Worm (Caenorhabditis elegans) whole organism, L1 larva: ENCODE results near the gene pyr-1.

ENCODE experiments used
- alr-1 ChIP-seq: fragments of 200-800 bp; sonication (Bioruptor generic); optimal IDR thresholded peaks from 2 replicates; lab custom pipeline; 2018; ENCODE audit warnings: borderline replicate concordance, mild to moderate bottlenecking, missing genetic modification characterization, missing compliant biosample characterization
- aly-2 ChIP-seq: fragments of 150-350 bp; optimal IDR thresholded peaks from 2 replicates; lab custom pipeline; 2014; ENCODE audit warnings: missing biosample characterization, missing genetic modification characterization
- ama-1 ChIP-seq: fragments of 150-350 bp; optimal IDR thresholded peaks from 2 replicates; lab custom pipeline; 2014
- ceh-82 ChIP-seq, 3 experiments: fragments of 150-350 bp in 1 of 3; sonication (generic microtip) in 2 of 3; optimal IDR thresholded peaks; 2 replicates each; lab custom pipeline; 2014 to 2017; ENCODE audit warnings: missing biosample characterization in 3 of 3, missing genetic modification characterization in 3 of 3
- ceh-88 ChIP-seq: fragments of 200-800 bp; sonication (Bioruptor generic); IDR thresholded peaks from 2 replicates; pipeline ENCODE4 v1.3.6; 2022; ENCODE audit warnings: missing genetic modification characterization, missing compliant biosample characterization
- dsc-1 ChIP-seq: sonication (generic microtip); optimal IDR thresholded peaks from 2 replicates; lab custom pipeline; 2016; ENCODE audit warnings: mild to moderate bottlenecking, missing genetic modification characterization, missing compliant biosample characterization
- efl-1 ChIP-seq, 4 experiments: fragments of 150-350 bp; optimal IDR thresholded peaks in 3 of 4; peaks in 1 of 4; 1 replicate in 1 of 4; 2 replicates in 3 of 4; lab custom pipeline; 2014; ENCODE audit warnings: missing biosample characterization in 2 of 4, missing genetic modification characterization in 2 of 4, missing genetic modification reagents in 2 of 4
- elt-2 ChIP-seq: sonication (generic microtip); optimal IDR thresholded peaks from 2 replicates; lab custom pipeline; 2016; ENCODE audit warnings: missing genetic modification characterization, mild to moderate bottlenecking, inconsistent platforms, missing compliant biosample characterization, missing genetic modification reagents
- elt-3 ChIP-seq, 6 experiments: fragments of 150-350 bp in 1 of 6; sonication (generic microtip); optimal IDR thresholded peaks; 2 replicates each; lab custom pipeline; 2017 to 2018; ENCODE audit warnings: missing biosample characterization in 6 of 6, missing genetic modification characterization in 6 of 6, inconsistent platforms in 1 of 6
- fkh-10 ChIP-seq: sonication (generic microtip); optimal IDR thresholded peaks from 2 replicates; lab custom pipeline; 2017; ENCODE audit warnings: missing biosample characterization, missing genetic modification reagents, missing genetic modification characterization
- fos-1 ChIP-seq: fragments of 150-350 bp; optimal IDR thresholded peaks from 2 replicates; lab custom pipeline; 2014; ENCODE audit warnings: missing biosample characterization, missing genetic modification characterization
- lin-14 ChIP-seq: fragments of 200-800 bp; sonication (Bioruptor generic); optimal IDR thresholded peaks from 2 replicates; lab custom pipeline; 2018; ENCODE audit warnings: mild to moderate bottlenecking, missing genetic modification characterization, moderate library complexity, missing compliant biosample characterization
- lin-35 ChIP-seq, 2 experiments: fragments of 150-350 bp; optimal IDR thresholded peaks; 2 replicates each; lab custom pipeline; 2014; ENCODE audit warnings: missing biosample characterization in 2 of 2, missing genetic modification characterization in 2 of 2, missing genetic modification reagents in 2 of 2
- lin-39 ChIP-seq: fragments of 150-350 bp; optimal IDR thresholded peaks from 2 replicates; lab custom pipeline; 2014; ENCODE audit warnings: missing biosample characterization, missing genetic modification reagents, missing genetic modification characterization
- lir-3 ChIP-seq: sonication (generic microtip); optimal IDR thresholded peaks from 2 replicates; lab custom pipeline; 2016; ENCODE audit warnings: mild to moderate bottlenecking, missing genetic modification characterization, moderate library complexity, missing compliant biosample characterization; ENCODE audit not compliant: poor library complexity
- lsy-2 ChIP-seq, 2 experiments: fragments of 150-350 bp; optimal IDR thresholded peaks; 2 replicates each; lab custom pipeline; 2014; ENCODE audit warnings: missing biosample characterization in 2 of 2, missing genetic modification characterization in 2 of 2
- nhr-12 ChIP-seq: sonication (generic microtip); optimal IDR thresholded peaks from 2 replicates; lab custom pipeline; 2017; ENCODE audit warnings: missing biosample characterization, missing genetic modification characterization
- nhr-20 ChIP-seq: sonication (generic microtip); optimal IDR thresholded peaks from 2 replicates; lab custom pipeline; 2016; ENCODE audit warnings: mild to moderate bottlenecking, missing genetic modification characterization, missing compliant biosample characterization
- nhr-28 ChIP-seq: fragments of 150-350 bp; optimal IDR thresholded peaks from 2 replicates; lab custom pipeline; 2014; ENCODE audit warnings: missing biosample characterization, missing genetic modification characterization
- nhr-71 ChIP-seq: sonication (generic microtip); optimal IDR thresholded peaks from 2 replicates; lab custom pipeline; 2016; ENCODE audit warnings: mild to moderate bottlenecking, missing genetic modification characterization, moderate library complexity, missing compliant biosample characterization
- nhr-84 ChIP-seq: sonication (generic microtip); optimal IDR thresholded peaks from 2 replicates; lab custom pipeline; 2017; ENCODE audit warnings: missing biosample characterization, missing genetic modification characterization
- nhr-85 ChIP-seq: sonication (generic microtip); peaks from one replicate; lab custom pipeline; 2016; ENCODE audit warnings: missing genetic modification characterization, inconsistent platforms, missing compliant biosample characterization
- nhr-90 ChIP-seq: sonication (generic microtip); optimal IDR thresholded peaks from 2 replicates; lab custom pipeline; 2016; ENCODE audit warnings: mild to moderate bottlenecking, missing genetic modification characterization, missing compliant biosample characterization; ENCODE audit not compliant: poor library complexity
- pag-3 ChIP-seq: sonication (generic microtip); optimal IDR thresholded peaks from 2 replicates; lab custom pipeline; 2017; ENCODE audit warnings: missing genetic modification characterization, mild to moderate bottlenecking, missing compliant biosample characterization, antibody characterized with exemption, borderline replicate concordance; ENCODE audit not compliant: insufficient read depth
- pax-3 ChIP-seq: fragments of 200-800 bp; sonication (Bioruptor generic); optimal IDR thresholded peaks from 2 replicates; lab custom pipeline; 2018; ENCODE audit warnings: mild to moderate bottlenecking, missing genetic modification characterization, moderate library complexity, missing compliant biosample characterization
- rnt-1 ChIP-seq: sonication (generic microtip); optimal IDR thresholded peaks from 2 replicates; lab custom pipeline; 2016; ENCODE audit warnings: mild to moderate bottlenecking, missing genetic modification characterization, moderate library complexity, missing compliant biosample characterization
- snu-23 ChIP-seq: sonication (generic microtip); optimal IDR thresholded peaks from 2 replicates; lab custom pipeline; 2016; ENCODE audit warnings: missing genetic modification characterization, missing compliant biosample characterization
- sptf-1 ChIP-seq: fragments of 150-350 bp; optimal IDR thresholded peaks from 2 replicates; lab custom pipeline; 2014; ENCODE audit warnings: missing biosample characterization, missing genetic modification characterization
- unc-30 ChIP-seq: sonication (generic microtip); optimal IDR thresholded peaks from 2 replicates; lab custom pipeline; 2017; ENCODE audit warnings: missing biosample characterization, missing genetic modification characterization
- xbp-1 ChIP-seq: sonication (generic microtip); optimal IDR thresholded peaks from 2 replicates; lab custom pipeline; 2016; ENCODE audit warnings: missing genetic modification characterization, missing compliant biosample characterization
- zag-1 ChIP-seq: fragments of 150-350 bp; optimal IDR thresholded peaks from 2 replicates; lab custom pipeline; 2014; ENCODE audit warnings: missing biosample characterization, missing genetic modification characterization

The pyr-1 gene

DNA sequence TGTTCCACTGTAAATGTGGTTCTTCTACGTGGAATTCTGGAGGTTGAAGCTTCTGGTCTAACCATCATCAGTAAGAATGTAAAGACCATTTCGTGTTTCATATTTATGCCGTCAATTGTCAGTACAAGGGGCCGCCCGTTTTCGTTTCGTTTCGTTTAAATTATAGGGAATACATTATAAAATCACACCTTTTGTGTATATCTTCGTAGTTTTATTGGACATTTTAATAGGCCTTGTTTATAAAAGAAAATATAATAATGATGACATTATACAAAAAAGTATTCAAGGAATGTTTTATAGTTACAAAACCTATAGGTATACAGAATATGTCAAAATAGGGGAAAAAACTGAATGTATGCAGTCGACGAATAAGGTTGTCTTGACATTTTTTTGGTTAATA lies 52.8 kb downstream of the pyr-1 start, which contains the start of gene ceh-7:
Gene ceh-7, minus strand, starts transcription at position 101 of the 400 bp plus-strand sequence.
- TF ChIP-seq unc-30 (tag; lab: Kevin White, UChicago) (no peak), ceh-88 (GFP tag; lab: Robert Waterston, UW) (no peak), snu-23 (GFP tag; lab: Kevin White, UChicago) (no peak), alr-1 (tag; lab: Kevin White, UChicago) (no peak), nhr-90 (tag; lab: Kevin White, UChicago) (no peak), lir-3 (tag; lab: Kevin White, UChicago) (no peak), xbp-1 (tag; lab: Kevin White, UChicago) (no peak)

- TF ChIP-seq fkh-10 (GFP tag; lab: Kevin White, UChicago) (no peak), pax-3 (no peak), ama-1 (lab: Kevin White, UChicago) (no peak), elt-3 (tag; optimal IDR thresholded peaks at IDR 0.05; lab: Kevin White, UChicago) (peak in 1 of 6 experiments; percentile 67), pag-3 (tag; lab: Kevin White, UChicago) (no peak), nhr-12 (tag; lab: Kevin White, UChicago) (no peak), nhr-84 (tag; lab: Kevin White, UChicago) (no peak), zag-1 (tag; lab: Kevin White, UChicago) (no peak), nhr-28 (tag; lab: Kevin White, UChicago) (no peak), nhr-20 (tag; lab: Kevin White, UChicago) (no peak), lin-35 (GFP tag; optimal IDR thresholded peaks at IDR 0.05; lab: Kevin White, UChicago) (peak in 1 of 2 experiments; percentile 7), dsc-1 (tag; lab: Kevin White, UChicago) (no peak), aly-2 (tag; lab: Kevin White, UChicago) (no peak), sptf-1 (tag; lab: Kevin White, UChicago) (no peak), ceh-82 (tag; optimal IDR thresholded peaks at IDR 0.05; lab: Kevin White, UChicago) (no peak), elt-2 (tag; lab: Kevin White, UChicago) (peak; percentile 16)
Observed at ce11 chrII:8704413-8704874, 53.5 kb downstream of the pyr-1 start, which contains the start of gene prx-5. TSS of gene prx-5 (plus strand) at chrII:8704824.

ce11 chrII:8707024-8707423 lies 56.1 kb downstream of the pyr-1 start, which contains the start of gene cup-16:
TSS of gene cup-16 (plus strand) at chrII:8707155.
- TF ChIP-seq fkh-10 (GFP tag; lab: Kevin White, UChicago) (no peak), nhr-20 (tag; lab: Kevin White, UChicago) (peak; percentile 14), rnt-1 (tag; lab: Kevin White, UChicago) (peak; percentile 78), lin-14 (GFP tag; lab: Kevin White, UChicago) (peak; percentile 80), nhr-71 (tag; lab: Kevin White, UChicago) (peak; percentile 79), efl-1 (optimal IDR thresholded peaks at IDR 0.05; lab: Kevin White, UChicago) (no peak), efl-1 (GFP tag; optimal IDR thresholded peaks at IDR 0.05 in 1 of 2; lab: Kevin White, UChicago) (peak in 1 of 2 experiments; percentile 88), lin-39 (tag; lab: Kevin White, UChicago) (peak; percentile 65), snu-23 (GFP tag; lab: Kevin White, UChicago) (peak; percentile 14), lsy-2 (tag; optimal IDR thresholded peaks at IDR 0.05; lab: Kevin White, UChicago) (peak; percentile 20 to 50), nhr-85 (no peak), fos-1 (tag; lab: Kevin White, UChicago) (no peak)
- TF ChIP-seq, all 84 proteins: peak for 8
